Fruit fly (Drosophila melanogaster) whole organism, embryonic: ENCODE measurements around the gene CG14866.

Experiments used
- BEAF-32 ChIP-seq: fragments of 200-800 bp; sonication (Bioruptor generic); optimal IDR thresholded peaks from 3 replicates; lab custom pipeline; 2017; ENCODE audit warnings: missing biosample characterization, missing genetic modification characterization, mild to moderate bottlenecking, moderate library complexity, missing genetic modification reagents
- CG10462 ChIP-seq: fragments of 200-800 bp; sonication (Bioruptor generic); optimal IDR thresholded peaks from 2 replicates; lab custom pipeline; 2016; ENCODE audit warnings: missing biosample characterization, missing genetic modification characterization
- CG10654 ChIP-seq: fragments of 200-800 bp; sonication (Bioruptor generic); optimal IDR thresholded peaks from 2 replicates; lab custom pipeline; 2016; ENCODE audit warnings: missing biosample characterization, missing genetic modification characterization
- CG11093 ChIP-seq: fragments of 200-800 bp; sonication (Bioruptor generic); IDR thresholded peaks from 3 replicates; pipeline ENCODE4 v1.3.6; 2022; ENCODE audit warnings: missing biosample characterization, missing genetic modification characterization
- CG12155 ChIP-seq: fragments of 200-800 bp; sonication (Bioruptor generic); optimal IDR thresholded peaks from 3 replicates; lab custom pipeline; 2016; ENCODE audit warnings: missing biosample characterization, missing genetic modification characterization
- CG13287 ChIP-seq: fragments of 200-800 bp; sonication (Bioruptor generic); IDR thresholded peaks from 2 replicates; pipeline ENCODE4 v1.3.6; 2022; ENCODE audit warnings: missing biosample characterization, missing genetic modification characterization; ENCODE audit not compliant: partially characterized antibody
- CG14014 ChIP-seq: fragments of 200-800 bp; sonication (Bioruptor generic); IDR thresholded peaks from 2 replicates; pipeline ENCODE4 v1.3.6; 2022; ENCODE audit warnings: missing biosample characterization, missing genetic modification characterization
- CG15514 ChIP-seq: fragments of 200-800 bp; sonication (Bioruptor generic); optimal IDR thresholded peaks from 3 replicates; lab custom pipeline; 2017; ENCODE audit warnings: missing biosample characterization, missing genetic modification characterization, mild to moderate bottlenecking, moderate library complexity, missing genetic modification reagents
- CG1603 ChIP-seq: fragments of 200-800 bp; sonication (Bioruptor generic); optimal IDR thresholded peaks from 2 replicates; lab custom pipeline; 2019; ENCODE audit warnings: missing biosample characterization, mild to moderate bottlenecking, missing genetic modification characterization, moderate library complexity
- CG1647 ChIP-seq: fragments of 200-800 bp; sonication (Bioruptor generic); optimal IDR thresholded peaks from 3 replicates; lab custom pipeline; 2016; ENCODE audit warnings: missing biosample characterization, missing genetic modification characterization
- CG16779 ChIP-seq: fragments of 200-800 bp; sonication (Bioruptor generic); IDR thresholded peaks from 2 replicates; pipeline ENCODE4 v1.3.6; 2022; ENCODE audit warnings: missing biosample characterization, missing genetic modification characterization
- CG16813 ChIP-seq: fragments of 200-800 bp; sonication (Bioruptor generic); IDR thresholded peaks from 3 replicates; pipeline ENCODE4 v1.3.6; 2022; ENCODE audit warnings: missing biosample characterization, missing genetic modification characterization; ENCODE audit not compliant: partially characterized antibody
- CG2202 ChIP-seq: fragments of 200-800 bp; sonication (Bioruptor generic); optimal IDR thresholded peaks from 2 replicates; lab custom pipeline; 2018; ENCODE audit warnings: missing biosample characterization, mild to moderate bottlenecking, missing genetic modification characterization
- CG31224 ChIP-seq: fragments of 200-800 bp; sonication (Bioruptor generic); IDR thresholded peaks from 2 replicates; pipeline ENCODE4 v1.3.6; 2022; ENCODE audit warnings: missing biosample characterization, missing genetic modification characterization
- CG33557 ChIP-seq: fragments of 200-800 bp; sonication (Bioruptor generic); optimal IDR thresholded peaks from 2 replicates; lab custom pipeline; 2019; ENCODE audit warnings: missing biosample characterization, mild to moderate bottlenecking, missing genetic modification characterization, moderate library complexity
- CG3847 ChIP-seq: fragments of 200-800 bp; sonication (Bioruptor generic); IDR thresholded peaks from 2 replicates; pipeline ENCODE4 v1.3.6; 2022; ENCODE audit warnings: missing biosample characterization, missing genetic modification characterization
- CG3995 ChIP-seq: fragments of 200-800 bp; sonication (Bioruptor generic); optimal IDR thresholded peaks from 3 replicates; lab custom pipeline; 2016; ENCODE audit warnings: missing biosample characterization, missing genetic modification characterization
- CG4820 ChIP-seq: fragments of 200-800 bp; sonication (Bioruptor generic); optimal IDR thresholded peaks from 3 replicates; lab custom pipeline; 2016; ENCODE audit warnings: missing biosample characterization, missing genetic modification characterization
- CG5953 ChIP-seq: fragments of 200-800 bp; sonication (Bioruptor generic); IDR thresholded peaks from 2 replicates; pipeline ENCODE4 v1.3.6; 2022; ENCODE audit warnings: missing biosample characterization, missing genetic modification characterization
- CG7839 ChIP-seq: fragments of 200-800 bp; sonication (Bioruptor generic); optimal IDR thresholded peaks from 3 replicates; lab custom pipeline; 2018; ENCODE audit warnings: missing biosample characterization, mild to moderate bottlenecking, missing genetic modification characterization, moderate library complexity
- E2f2 ChIP-seq: fragments of 200-800 bp; sonication (Bioruptor generic); IDR thresholded peaks from 2 replicates; pipeline ENCODE4 v1.3.6; 2022; ENCODE audit warnings: missing biosample characterization, missing genetic modification characterization
- ERR ChIP-seq: fragments of 200-800 bp; sonication (Bioruptor generic); optimal IDR thresholded peaks from 2 replicates; lab custom pipeline; 2016; ENCODE audit warnings: missing biosample characterization, missing genetic modification characterization
- Elba2 ChIP-seq: fragments of 200-800 bp; sonication (Bioruptor generic); optimal IDR thresholded peaks from 3 replicates; lab custom pipeline; 2016; ENCODE audit warnings: missing biosample characterization, missing genetic modification characterization
- H15 ChIP-seq: fragments of 200-800 bp; sonication (Bioruptor generic); IDR thresholded peaks from 3 replicates; pipeline ENCODE4 v1.3.6; 2022; ENCODE audit warnings: missing biosample characterization, missing genetic modification characterization
- HLH4C ChIP-seq: fragments of 200-800 bp; sonication (Bioruptor generic); IDR thresholded peaks from 3 replicates; pipeline ENCODE4 v1.3.6; 2022; ENCODE audit warnings: missing biosample characterization, missing genetic modification characterization; ENCODE audit not compliant: partially characterized antibody
- Hr3 ChIP-seq: fragments of 200-800 bp; sonication (Bioruptor generic); optimal IDR thresholded peaks from 3 replicates; lab custom pipeline; 2016; ENCODE audit warnings: missing biosample characterization, missing genetic modification characterization
- MBD-R2 ChIP-seq: fragments of 200-800 bp; sonication (Bioruptor generic); IDR thresholded peaks from 2 replicates; pipeline ENCODE4 v1.3.6; 2022; ENCODE audit warnings: missing biosample characterization, missing genetic modification characterization
- Med ChIP-seq: fragments of 200-800 bp; sonication (Bioruptor generic); peaks from one replicate; lab custom pipeline; 2016; ENCODE audit warnings: missing biosample characterization, missing genetic modification characterization, mild to moderate bottlenecking, inconsistent platforms, moderate library complexity
- Nf-YB ChIP-seq: fragments of 200-800 bp; sonication (Bioruptor generic); optimal IDR thresholded peaks from 3 replicates; lab custom pipeline; 2019; ENCODE audit warnings: missing biosample characterization, mild to moderate bottlenecking, missing genetic modification characterization, moderate library complexity
- Scr ChIP-seq: fragments of 200-800 bp; sonication (Bioruptor generic); IDR thresholded peaks from 2 replicates; pipeline ENCODE4 v1.3.6; 2022; ENCODE audit warnings: missing biosample characterization, missing genetic modification characterization; ENCODE audit not compliant: partially characterized antibody
- YL-1 ChIP-seq: fragments of 200-800 bp; sonication (Bioruptor generic); optimal IDR thresholded peaks from 3 replicates; lab custom pipeline; 2017; ENCODE audit warnings: missing biosample characterization, mild to moderate bottlenecking, missing genetic modification characterization
- amos ChIP-seq: fragments of 200-800 bp; sonication (Bioruptor generic); IDR thresholded peaks from 2 replicates; pipeline ENCODE4 v1.3.6; 2022; ENCODE audit warnings: missing biosample characterization, missing genetic modification characterization; ENCODE audit not compliant: partially characterized antibody
- ap ChIP-seq: fragments of 200-800 bp; sonication (Bioruptor generic); IDR thresholded peaks from 2 replicates; pipeline ENCODE4 v1.3.6; 2022; ENCODE audit warnings: missing biosample characterization, missing genetic modification characterization
- cg ChIP-seq: fragments of 200-800 bp; sonication (Bioruptor generic); optimal IDR thresholded peaks from 3 replicates; lab custom pipeline; 2019; ENCODE audit warnings: missing biosample characterization, mild to moderate bottlenecking, missing genetic modification characterization, moderate library complexity
- cwo ChIP-seq: fragments of 200-800 bp; sonication (Bioruptor generic); optimal IDR thresholded peaks from 3 replicates; lab custom pipeline; 2017; ENCODE audit warnings: missing biosample characterization, missing genetic modification characterization, mild to moderate bottlenecking, moderate library complexity, missing genetic modification reagents
- danr ChIP-seq: fragments of 200-800 bp; sonication (Bioruptor generic); IDR thresholded peaks from 2 replicates; pipeline ENCODE4 v1.3.6; 2022; ENCODE audit warnings: missing biosample characterization, missing genetic modification characterization
- fd96Cb ChIP-seq: fragments of 200-800 bp; sonication (Bioruptor generic); optimal IDR thresholded peaks from 2 replicates; lab custom pipeline; 2018; ENCODE audit warnings: missing biosample characterization, mild to moderate bottlenecking, missing genetic modification characterization, moderate library complexity
- fru ChIP-seq: fragments of >200 bp; optimal IDR thresholded peaks from 2 replicates; lab custom pipeline; 2017
- insv ChIP-seq, 2 experiments: fragments of 200-800 bp; sonication (Bioruptor generic); optimal IDR thresholded peaks; 3 replicates each; lab custom pipeline; 2016 to 2018; ENCODE audit warnings: missing biosample characterization in 2 of 2, missing genetic modification characterization in 2 of 2
- jumu ChIP-seq: fragments of 200-800 bp; sonication (Bioruptor generic); optimal IDR thresholded peaks from 3 replicates; lab custom pipeline; 2016; ENCODE audit warnings: missing biosample characterization, missing genetic modification characterization
- ken ChIP-seq: fragments of 200-800 bp; sonication (Bioruptor generic); IDR thresholded peaks from 3 replicates; pipeline ENCODE4 v1.3.6; 2022; ENCODE audit warnings: missing biosample characterization, missing genetic modification characterization
- mld ChIP-seq: fragments of 200-800 bp; sonication (Bioruptor generic); IDR thresholded peaks from 3 replicates; pipeline ENCODE4 v1.3.6; 2022; ENCODE audit warnings: missing biosample characterization, missing genetic modification characterization; ENCODE audit not compliant: partially characterized antibody
- pum ChIP-seq: fragments of 200-800 bp; sonication (Bioruptor generic); optimal IDR thresholded peaks from 2 replicates; lab custom pipeline; 2016; ENCODE audit warnings: missing biosample characterization, missing genetic modification characterization
- pzg ChIP-seq: fragments of 200-800 bp; sonication (Bioruptor generic); optimal IDR thresholded peaks from 3 replicates; lab custom pipeline; 2018; ENCODE audit warnings: missing biosample characterization, mild to moderate bottlenecking, missing genetic modification characterization, moderate library complexity
- salm ChIP-seq: fragments of 200-800 bp; sonication (Bioruptor generic); optimal IDR thresholded peaks from 2 replicates; lab custom pipeline; 2018; ENCODE audit warnings: missing biosample characterization, mild to moderate bottlenecking, missing genetic modification characterization
- shn ChIP-seq: fragments of 200-800 bp; sonication (Bioruptor generic); optimal IDR thresholded peaks from 3 replicates; lab custom pipeline; 2016; ENCODE audit warnings: missing biosample characterization, missing genetic modification characterization
- stwl ChIP-seq: fragments of 200-800 bp; sonication (Bioruptor generic); optimal IDR thresholded peaks from 3 replicates; lab custom pipeline; 2018; ENCODE audit warnings: missing biosample characterization, mild to moderate bottlenecking, missing genetic modification characterization, moderate library complexity
- unc-4 ChIP-seq: fragments of 200-800 bp; sonication (Bioruptor generic); IDR thresholded peaks from 2 replicates; pipeline ENCODE4 v1.3.6; 2022; ENCODE audit warnings: missing biosample characterization, missing genetic modification characterization; ENCODE audit not compliant: partially characterized antibody
- unpg ChIP-seq: fragments of 200-800 bp; sonication (Bioruptor generic); optimal IDR thresholded peaks from 3 replicates; lab custom pipeline; 2018; ENCODE audit warnings: missing biosample characterization, mild to moderate bottlenecking, missing genetic modification characterization, moderate library complexity
- wdn ChIP-seq: fragments of 200-800 bp; sonication (Bioruptor generic); IDR thresholded peaks from 2 replicates; pipeline ENCODE4 v1.3.6; 2022; ENCODE audit warnings: missing biosample characterization, missing genetic modification characterization
- zfh2 ChIP-seq: fragments of 200-800 bp; sonication (Bioruptor generic); optimal IDR thresholded peaks from 2 replicates; lab custom pipeline; 2016; ENCODE audit warnings: missing biosample characterization, missing genetic modification characterization

Gene CG14866

DNA sequence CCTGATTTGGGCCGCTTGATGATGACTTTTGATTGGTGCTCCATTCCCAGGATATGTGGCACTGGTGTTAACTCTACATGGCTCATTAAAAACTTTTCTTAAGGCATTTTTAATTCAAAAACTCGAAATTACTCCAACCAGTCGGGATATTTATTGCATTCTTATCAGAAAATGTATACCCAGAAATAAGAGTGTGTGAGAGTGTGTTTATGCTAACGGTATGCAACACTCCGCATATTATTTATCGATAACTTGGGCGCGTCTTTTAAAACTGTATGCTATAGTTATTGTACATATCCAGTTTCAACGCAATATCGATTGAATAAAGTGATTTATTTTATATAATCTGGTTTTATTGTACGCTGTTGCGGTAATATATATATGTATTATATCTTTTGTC, 51.2 kb downstream of the CG14866 start, which contains the start of gene CG34404 (continued):
- no peak for TF ChIP-seq H15 (GFP tag; lab: Robert Waterston, UW)
- TF ChIP-seq CG16813: 0 out of 3 replicates have a peak, but pooled peaks have one; percentile 26
- peak; percentile 38 for TF ChIP-seq BEAF-32 (GFP tag; lab: Kevin White, UChicago)
- TF ChIP-seq CG15514: peak; percentile 50
- peak; percentile 89 for TF ChIP-seq E2f2 (GFP tag; lab: Robert Waterston, UW)
- no peak for TF ChIP-seq CG12155 (GFP tag; lab: Kevin White, UChicago)
- no peak for TF ChIP-seq zfh2 (GFP tag; lab: Kevin White, UChicago)
- TF ChIP-seq Nf-YB (GFP tag; lab: Kevin White, UChicago): no peak
- no peak for TF ChIP-seq mld
- no peak for TF ChIP-seq salm (tag; lab: Kevin White, UChicago)
- no peak for TF ChIP-seq CG14014
- no peak for TF ChIP-seq CG10462 (GFP tag; lab: Kevin White, UChicago)
- peak; percentile 6 for TF ChIP-seq unpg
- peak; percentile 62 for TF ChIP-seq CG13287 (GFP tag; lab: Robert Waterston, UW)
- no peak for TF ChIP-seq CG11093 (GFP tag; lab: Robert Waterston, UW)
- no peak for TF ChIP-seq danr (GFP tag; lab: Robert Waterston, UW)
- TF ChIP-seq fd96Cb (tag; lab: Kevin White, UChicago): no peak
- no peak for TF ChIP-seq CG10654
- peak; percentile 31 for TF ChIP-seq Elba2 (GFP tag; lab: Kevin White, UChicago)
- no peak for TF ChIP-seq jumu
- TF ChIP-seq cwo (GFP tag; lab: Kevin White, UChicago): no peak
- no peak for TF ChIP-seq CG3847
- peak; percentile 42; the same call in 1 of the 3 replicates for TF ChIP-seq HLH4C (GFP tag; lab: Robert Waterston, UW)
- TF ChIP-seq Hr3 (GFP tag; lab: Kevin White, UChicago): no peak
- TF ChIP-seq wdn: no peak
- no peak for TF ChIP-seq CG33557 (GFP tag; lab: Kevin White, UChicago)
- no peak for TF ChIP-seq CG31224
- TF ChIP-seq stwl (tag; lab: Kevin White, UChicago): peak; percentile 45
- TF ChIP-seq CG7839 (tag; lab: Kevin White, UChicago): no peak
- TF ChIP-seq unc-4 (GFP tag; lab: Robert Waterston, UW): 0 out of 2 replicates have a peak, but pooled peaks have one; percentile 24
- no peak for TF ChIP-seq CG1647
- TF ChIP-seq CG4820 (GFP tag; lab: Kevin White, UChicago): no peak
- TF ChIP-seq CG2202 (tag; lab: Kevin White, UChicago): no peak
- TF ChIP-seq pum (GFP tag; lab: Kevin White, UChicago): no peak
- no peak for TF ChIP-seq CG3995 (GFP tag; lab: Kevin White, UChicago)
- TF ChIP-seq Scr (GFP tag; lab: Robert Waterston, UW): peak; percentile 54; the same call in 1 of the 2 replicates
- TF ChIP-seq ERR (GFP tag; lab: Kevin White, UChicago): no peak
- no peak for TF ChIP-seq CG5953 (GFP tag; lab: Robert Waterston, UW)
- TF ChIP-seq CG16779 (GFP tag; lab: Robert Waterston, UW): no peak
- no peak for TF ChIP-seq fru (lab: Kevin White, UChicago)
- peak; percentile 9 for TF ChIP-seq YL-1 (GFP tag; lab: Kevin White, UChicago)
- TF ChIP-seq ken: 0 out of 3 replicates have a peak, but pooled peaks have one; percentile 25
- peak; percentile 66 for TF ChIP-seq Med
- TF ChIP-seq cg: peak; percentile 54
- TF ChIP-seq CG1603 (tag; lab: Kevin White, UChicago): peak; percentile 59
- peak; percentile 39; the same call in 1 of the 2 replicates for TF ChIP-seq MBD-R2 (GFP tag; lab: Robert Waterston, UW)
- TF ChIP-seq ap (GFP tag; lab: Robert Waterston, UW): no peak
- TF ChIP-seq amos (GFP tag; lab: Robert Waterston, UW): no peak
- no peak for TF ChIP-seq shn
- peak; percentile 61 to 96 for TF ChIP-seq insv (GFP tag; optimal IDR thresholded peaks at IDR 0.05; lab: Kevin White, UChicago)
- peak; percentile 46 for TF ChIP-seq pzg
